Worm (Caenorhabditis elegans): Measurements from ENCODE around the gene dyf-13.
A peak's percentile ranks its signal among the peaks of the same experiment; 100 is the strongest.

The dyf-13 gene

ce11 chrII:7196040-7196439 lies 24.9 kb upstream of the dyf-13 start, which contains the start of gene maoc-1:
Gene maoc-1 (plus strand): TSS chrII:7196276.
- TF ChIP-seq nhr-10 (tag; optimal IDR thresholded peaks at IDR 0.05) (no peak), sma-9 (GFP tag; optimal IDR thresholded peaks at IDR 0.05) (peak; percentile 13), sma-9 (tag; optimal IDR thresholded peaks at IDR 0.05) (no peak), fos-1 (tag; optimal IDR thresholded peaks at IDR 0.05) (peak; percentile 25), lsy-2 (tag; optimal IDR thresholded peaks at IDR 0.05) (no peak), C34F6.9 (tag; optimal IDR thresholded peaks at IDR 0.05) (no peak), nhr-237 (tag; optimal IDR thresholded peaks at IDR 0.05) (no peak), ztf-1 (GFP tag; conservative IDR thresholded peaks at IDR 0.05) (no peak)

DNA sequence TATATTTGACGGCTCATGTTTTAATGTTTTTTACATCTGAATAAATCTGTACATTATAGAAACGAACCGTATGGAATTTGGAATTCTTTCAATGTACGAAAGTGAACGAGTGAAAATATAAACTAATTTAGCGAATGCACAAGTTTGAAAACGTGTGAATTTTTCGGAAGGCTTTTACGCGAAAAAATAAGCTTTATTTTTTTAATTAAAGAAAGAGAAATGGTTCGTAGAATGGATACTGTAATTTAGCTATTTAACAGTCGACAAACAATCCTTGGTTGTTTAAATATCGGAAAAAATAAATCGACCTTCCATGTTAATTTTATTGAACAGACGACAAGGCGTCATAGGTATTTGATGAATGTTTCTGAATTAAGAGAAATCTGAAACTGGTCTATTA lies 24.4 kb upstream of the dyf-13 start, which contains the start of gene acdh-12:
acdh-12 (minus strand) TSS at position 101 of the 400 bp plus-strand sequence.
- no peak for TF ChIP-seq peb-1 (tag; optimal IDR thresholded peaks at IDR 0.05)
- TF ChIP-seq alr-1 (tag; optimal IDR thresholded peaks at IDR 0.05) = no peak
- no peak for TF ChIP-seq gmeb-1 (tag; optimal IDR thresholded peaks at IDR 0.05)
- no peak for TF ChIP-seq nhr-23 (tag; optimal IDR thresholded peaks at IDR 0.05)
- TF ChIP-seq sma-9 (GFP tag; optimal IDR thresholded peaks at IDR 0.05) = no peak
- TF ChIP-seq sma-9 (tag; optimal IDR thresholded peaks at IDR 0.05) = no peak
- no peak for TF ChIP-seq lin-39 (tag; optimal IDR thresholded peaks at IDR 0.05)
- no peak for TF ChIP-seq elt-1 (tag; optimal IDR thresholded peaks at IDR 0.05)
- TF ChIP-seq lin-13 (GFP tag; optimal IDR thresholded peaks at IDR 0.05) = no peak
- TF ChIP-seq egl-27 (tag; optimal IDR thresholded peaks at IDR 0.05) = no peak
- TF ChIP-seq mbf-1 (tag; optimal IDR thresholded peaks at IDR 0.05) = no peak
- TF ChIP-seq dmd-4 (tag; optimal IDR thresholded peaks at IDR 0.05) = no peak
- TF ChIP-seq unc-39 (tag; optimal IDR thresholded peaks at IDR 0.05) = no peak
- TF ChIP-seq nhr-6 (tag; optimal IDR thresholded peaks at IDR 0.05) = no peak
- no peak for TF ChIP-seq nhr-25 (tag; optimal IDR thresholded peaks at IDR 0.05)
- no peak for TF ChIP-seq nhr-237 (tag; optimal IDR thresholded peaks at IDR 0.05)
- no peak for TF ChIP-seq lin-11 (tag; optimal IDR thresholded peaks at IDR 0.05)
- no peak for TF ChIP-seq nhr-10 (tag; optimal IDR thresholded peaks at IDR 0.05)

DNA sequence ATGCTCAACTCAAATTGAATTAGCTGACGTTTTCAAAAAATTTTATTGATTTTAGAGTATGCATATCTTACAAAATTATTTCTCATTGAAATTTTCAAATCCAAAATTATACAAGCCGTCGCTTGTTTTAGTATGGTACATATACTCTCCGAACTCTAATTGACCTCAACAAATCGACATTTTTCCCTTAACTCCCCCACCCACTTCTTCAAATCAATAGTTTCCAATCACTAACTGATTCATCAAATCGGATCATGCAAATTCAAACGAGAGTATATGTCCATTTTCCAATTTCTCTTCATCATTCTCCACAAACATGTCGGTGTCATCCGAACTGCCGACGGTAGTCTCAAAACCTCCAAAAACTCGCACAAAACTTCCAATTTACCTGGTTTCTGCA lies 18.0 kb upstream of the dyf-13 start, which contains the start of gene E04F6.4:
E04F6.4 (plus strand) TSS at position 301 of the 400 bp plus-strand sequence.
- TF ChIP-seq dmd-4 (tag; optimal IDR thresholded peaks at IDR 0.05) (no peak), ceh-16 (tag; optimal IDR thresholded peaks at IDR 0.05) (no peak), C34F6.9 (tag; optimal IDR thresholded peaks at IDR 0.05) (no peak), mbf-1 (tag; optimal IDR thresholded peaks at IDR 0.05) (no peak), nhr-21 (tag; optimal IDR thresholded peaks at IDR 0.05) (no peak), ztf-11 (tag; optimal IDR thresholded peaks at IDR 0.05) (no peak), R02D3.7 (tag; optimal IDR thresholded peaks at IDR 0.05) (no peak), fos-1 (tag; optimal IDR thresholded peaks at IDR 0.05) (no peak), nhr-23 (tag; optimal IDR thresholded peaks at IDR 0.05) (no peak), elt-1 (tag; optimal IDR thresholded peaks at IDR 0.05) (no peak), sem-4 (tag; optimal IDR thresholded peaks at IDR 0.05) (no peak), mdl-1 (tag; optimal IDR thresholded peaks at IDR 0.05) (no peak), peb-1 (tag; optimal IDR thresholded peaks at IDR 0.05) (no peak), lin-13 (GFP tag; optimal IDR thresholded peaks at IDR 0.05) (no peak)

ce11 chrII:7187110-7187509 lies 16.0 kb upstream of the dyf-13 start, which contains the start of gene C27H5.6:
Gene C27H5.6 (minus strand): TSS chrII:7187210.
- TF ChIP-seq nhr-237 (tag; optimal IDR thresholded peaks at IDR 0.05) (no peak), dmd-4 (tag; optimal IDR thresholded peaks at IDR 0.05) (no peak), sem-4 (tag; optimal IDR thresholded peaks at IDR 0.05) (no peak), gmeb-1 (tag; optimal IDR thresholded peaks at IDR 0.05) (no peak), sma-3 (GFP tag; optimal IDR thresholded peaks at IDR 0.05) (no peak), mdl-1 (tag; optimal IDR thresholded peaks at IDR 0.05) (no peak), alr-1 (tag; optimal IDR thresholded peaks at IDR 0.05) (no peak), zag-1 (tag; optimal IDR thresholded peaks at IDR 0.05) (no peak), nhr-11 (tag; optimal IDR thresholded peaks at IDR 0.05) (no peak), sma-9 (GFP tag; optimal IDR thresholded peaks at IDR 0.05) (no peak), sma-9 (tag; optimal IDR thresholded peaks at IDR 0.05) (no peak), ztf-4 (tag; optimal IDR thresholded peaks at IDR 0.05) (no peak), ztf-11 (tag; optimal IDR thresholded peaks at IDR 0.05) (no peak), ZK546.5 (tag; optimal IDR thresholded peaks at IDR 0.05) (no peak), blmp-1 (tag; optimal IDR thresholded peaks at IDR 0.05; ENCODE audit: insufficient read depth) (no peak), nhr-6 (tag; optimal IDR thresholded peaks at IDR 0.05) (no peak), unc-55 (GFP tag; optimal IDR thresholded peaks at IDR 0.05) (no peak)

Measured in whole organism, L2 larva.